Worm (Caenorhabditis elegans) whole organism, midembryonic: ENCODE data around the gene taf-11.1.
A peak's percentile ranks its signal among the peaks of the same experiment; 100 is the strongest.

Experiments
- T22C8.4 ChIP-seq: fragments of 200-800 bp; sonication (Bioruptor generic); IDR thresholded peaks from 2 replicates; pipeline ENCODE4 v1.3.6; 2022; ENCODE audit warnings: missing genetic modification characterization, missing compliant biosample characterization
- cog-1 ChIP-seq: sonication (generic microtip); optimal IDR thresholded peaks from 2 replicates; lab custom pipeline; 2016; ENCODE audit warnings: missing genetic modification characterization, missing compliant biosample characterization
- flt-1 ChIP-seq: fragments of 200-800 bp; sonication (Bioruptor generic); IDR thresholded peaks from 2 replicates; pipeline ENCODE4 v1.3.6; 2022; ENCODE audit warnings: missing genetic modification characterization, missing compliant biosample characterization
- klf-2 ChIP-seq: fragments of 200-800 bp; sonication (Bioruptor generic); conservative IDR thresholded peaks from 2 replicates; pipeline ENCODE4 v1.3.6; 2022; ENCODE audit warnings: missing genetic modification reagents, missing genetic modification characterization, missing compliant biosample characterization
- med-1 ChIP-seq: sonication (generic microtip); optimal IDR thresholded peaks from 2 replicates; lab custom pipeline; 2017; ENCODE audit warnings: missing genetic modification characterization, mild to moderate bottlenecking, missing compliant biosample characterization, antibody characterized with exemption, missing genetic modification reagents; ENCODE audit not compliant: insufficient read depth
- ref-1 ChIP-seq: fragments of 200-800 bp; sonication (Bioruptor generic); conservative IDR thresholded peaks from 2 replicates; pipeline ENCODE4 v1.3.6; 2022; ENCODE audit warnings: missing genetic modification reagents, missing genetic modification characterization, missing compliant biosample characterization
- tab-1 ChIP-seq: fragments of 200-800 bp; sonication (Bioruptor generic); IDR thresholded peaks from 2 replicates; pipeline ENCODE4 v1.3.6; 2022; ENCODE audit warnings: missing genetic modification characterization, missing compliant biosample characterization
- ztf-23 ChIP-seq: fragments of 200-800 bp; sonication (Bioruptor generic); IDR thresholded peaks from 2 replicates; pipeline ENCODE4 v1.3.6; 2022; ENCODE audit warnings: missing genetic modification reagents, missing genetic modification characterization, missing compliant biosample characterization
- ztf-29 ChIP-seq: fragments of 200-800 bp; sonication (Bioruptor generic); IDR thresholded peaks from 2 replicates; pipeline ENCODE4 v1.3.6; 2022; ENCODE audit warnings: missing genetic modification reagents, missing genetic modification characterization, missing compliant biosample characterization

taf-11.1 gene

ce11 chrX:4255366-4255765 is 396 bp downstream of the taf-11.1 start:
- TF ChIP-seq T22C8.4 (no peak), tab-1 (GFP tag; lab: Robert Waterston, UW) (no peak), klf-2 (GFP tag; lab: Robert Waterston, UW) (no peak), ref-1 (GFP tag; lab: Robert Waterston, UW) (no peak), flt-1 (GFP tag; lab: Robert Waterston, UW) (no peak), cog-1 (tag; lab: Kevin White, UChicago) (no peak), ztf-29 (GFP tag; lab: Robert Waterston, UW) (no peak), med-1 (GFP tag; lab: Kevin White, UChicago) (no peak), ztf-23 (GFP tag; lab: Robert Waterston, UW) (no peak)

ce11 chrX:4256761-4257160 is 1.8 kb downstream of the taf-11.1 start, which contains the start of gene srv-6:
Gene srv-6 (plus strand): TSS chrX:4257061.
- TF ChIP-seq ztf-29 (GFP tag; lab: Robert Waterston, UW) (no peak), ztf-23 (GFP tag; lab: Robert Waterston, UW) (no peak), T22C8.4 (no peak), flt-1 (GFP tag; lab: Robert Waterston, UW) (no peak), med-1 (GFP tag; lab: Kevin White, UChicago) (no peak)

ce11 chrX:4260297-4260696 is 5.3 kb downstream of the taf-11.1 start, which contains the start of gene C52B9.4:
Gene C52B9.4 (plus strand): TSS chrX:4260652.
- TF ChIP-seq cog-1 (tag; lab: Kevin White, UChicago) (peak; percentile 17), tab-1 (GFP tag; lab: Robert Waterston, UW) (no peak), ztf-23 (GFP tag; lab: Robert Waterston, UW) (0 out of 2 replicates have a peak, but pooled peaks have one; percentile 28)

DNA sequence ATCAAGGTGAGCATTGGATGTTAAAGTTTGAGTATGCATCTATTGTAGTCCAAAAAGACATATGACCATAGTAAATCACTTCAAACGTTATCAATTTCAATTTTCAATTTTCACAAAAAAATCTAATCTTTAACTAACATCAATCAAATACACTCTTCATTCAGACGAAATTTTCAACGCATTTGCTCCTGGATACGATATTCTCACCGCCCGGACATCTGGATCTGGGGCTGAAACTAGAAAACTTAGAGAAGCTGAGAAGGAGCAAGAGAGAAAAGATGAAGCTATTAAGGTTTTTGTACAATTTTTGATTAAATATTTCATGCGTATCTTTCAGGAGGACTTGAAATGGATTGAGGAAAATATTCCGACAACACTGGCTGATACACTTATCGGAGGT is 8.8 kb downstream of the taf-11.1 start:
- TF ChIP-seq klf-2 (GFP tag; lab: Robert Waterston, UW) (no peak), ref-1 (GFP tag; lab: Robert Waterston, UW) (no peak), T22C8.4 (no peak), med-1 (GFP tag; lab: Kevin White, UChicago) (no peak), cog-1 (tag; lab: Kevin White, UChicago) (no peak), ztf-29 (GFP tag; lab: Robert Waterston, UW) (no peak), ztf-23 (GFP tag; lab: Robert Waterston, UW) (no peak), tab-1 (GFP tag; lab: Robert Waterston, UW) (no peak), flt-1 (GFP tag; lab: Robert Waterston, UW) (no peak)

ce11 chrX:4265283-4265907 is 10.4 kb downstream of the taf-11.1 start, which contains the start of gene coel-1:
Gene coel-1 (plus strand): TSS chrX:4265663.
- TF ChIP-seq tab-1 (GFP tag; lab: Robert Waterston, UW): no peak
- peak; percentile 41 for TF ChIP-seq cog-1 (tag; lab: Kevin White, UChicago)
- no peak for TF ChIP-seq T22C8.4
- TF ChIP-seq ztf-29 (GFP tag; lab: Robert Waterston, UW): 0 out of 2 replicates have a peak, but pooled peaks have one; percentile 33
- no peak for TF ChIP-seq flt-1 (GFP tag; lab: Robert Waterston, UW)
- no peak for TF ChIP-seq ztf-23 (GFP tag; lab: Robert Waterston, UW)
- no peak for TF ChIP-seq klf-2 (GFP tag; lab: Robert Waterston, UW)
- TF ChIP-seq med-1 (GFP tag; lab: Kevin White, UChicago): no peak
- no peak for TF ChIP-seq ref-1 (GFP tag; lab: Robert Waterston, UW)

- no peak for TF ChIP-seq cog-1 (tag; lab: Kevin White, UChicago)
- no peak for TF ChIP-seq ref-1 (GFP tag; lab: Robert Waterston, UW)
- no peak for TF ChIP-seq tab-1 (GFP tag; lab: Robert Waterston, UW)
- no peak for TF ChIP-seq T22C8.4
- no peak for TF ChIP-seq ztf-29 (GFP tag; lab: Robert Waterston, UW)
- TF ChIP-seq med-1 (GFP tag; lab: Kevin White, UChicago): no peak
- TF ChIP-seq flt-1 (GFP tag; lab: Robert Waterston, UW): no peak
- TF ChIP-seq ztf-23 (GFP tag; lab: Robert Waterston, UW): no peak
- TF ChIP-seq klf-2 (GFP tag; lab: Robert Waterston, UW): no peak
These were observed 11.4 kb downstream of the taf-11.1 start for ce11 chrX:4266178-4266931.

- TF ChIP-seq ztf-29 (GFP tag; lab: Robert Waterston, UW): no peak
- no peak for TF ChIP-seq klf-2 (GFP tag; lab: Robert Waterston, UW)
- TF ChIP-seq med-1 (GFP tag; lab: Kevin White, UChicago): no peak
- TF ChIP-seq tab-1 (GFP tag; lab: Robert Waterston, UW): no peak
- no peak for TF ChIP-seq cog-1 (tag; lab: Kevin White, UChicago)
- no peak for TF ChIP-seq T22C8.4
- no peak for TF ChIP-seq ref-1 (GFP tag; lab: Robert Waterston, UW)
- no peak for TF ChIP-seq ztf-23 (GFP tag; lab: Robert Waterston, UW)
- TF ChIP-seq flt-1 (GFP tag; lab: Robert Waterston, UW): no peak
These were observed 13.4 kb downstream of the taf-11.1 start for ce11 chrX:4268396-4268795.

ce11 chrX:4273614-4274013 is 18.6 kb downstream of the taf-11.1 start, which contains the start of gene C52B9.10:
Gene C52B9.10 (plus strand): TSS chrX:4273914.
- TF ChIP-seq tab-1 (GFP tag; lab: Robert Waterston, UW) (no peak), ztf-23 (GFP tag; lab: Robert Waterston, UW) (no peak), klf-2 (GFP tag; lab: Robert Waterston, UW) (no peak), cog-1 (tag; lab: Kevin White, UChicago) (no peak), ref-1 (GFP tag; lab: Robert Waterston, UW) (no peak), med-1 (GFP tag; lab: Kevin White, UChicago) (no peak), flt-1 (GFP tag; lab: Robert Waterston, UW) (no peak), T22C8.4 (no peak), ztf-29 (GFP tag; lab: Robert Waterston, UW) (no peak)
